Fruit fly (Drosophila melanogaster) whole organism, prepupa: ENCODE measurements around the gene Oatp33Ea.

Experiments
- Blimp-1 ChIP-seq: fragments of 200-800 bp; sonication (Bioruptor generic); optimal IDR thresholded peaks from 3 replicates; lab custom pipeline; 2017; ENCODE audit warnings: missing biosample characterization, missing genetic modification characterization, mild to moderate bottlenecking, moderate library complexity, missing genetic modification reagents
- CG10631 ChIP-seq: fragments of 200-800 bp; sonication (Bioruptor generic); optimal IDR thresholded peaks from 2 replicates; lab custom pipeline; 2016; ENCODE audit warnings: missing biosample characterization, missing genetic modification characterization
- CG10669 ChIP-seq: fragments of 200-800 bp; sonication (Bioruptor generic); optimal IDR thresholded peaks from 3 replicates; lab custom pipeline; 2018; ENCODE audit warnings: missing biosample characterization, mild to moderate bottlenecking, missing genetic modification characterization, moderate library complexity
- CG11294 ChIP-seq: fragments of 200-800 bp; sonication (Bioruptor generic); IDR thresholded peaks from 2 replicates; pipeline ENCODE4 v1.3.6; 2022; ENCODE audit warnings: missing biosample characterization, missing genetic modification characterization
- CG11762 ChIP-seq: fragments of 200-800 bp; sonication (Bioruptor generic); optimal IDR thresholded peaks from 3 replicates; lab custom pipeline; 2016; ENCODE audit warnings: missing biosample characterization, missing genetic modification characterization; ENCODE audit not compliant: insufficient read depth
- CG15336 ChIP-seq: fragments of 200-800 bp; sonication (Bioruptor generic); IDR thresholded peaks from 2 replicates; pipeline ENCODE4 v1.3.6; 2022; ENCODE audit warnings: missing biosample characterization, missing genetic modification characterization
- CG16779 ChIP-seq: fragments of 200-800 bp; sonication (Bioruptor generic); optimal IDR thresholded peaks from 3 replicates; lab custom pipeline; 2017; ENCODE audit warnings: missing biosample characterization, mild to moderate bottlenecking, missing genetic modification characterization
- CG3032 ChIP-seq: fragments of 200-800 bp; optimal IDR thresholded peaks from 2 replicates; lab custom pipeline; 2019; ENCODE audit warnings: missing biosample characterization, mild to moderate bottlenecking, missing genetic modification characterization, moderate library complexity
- CG31627 ChIP-seq: fragments of 200-800 bp; sonication (Bioruptor generic); optimal IDR thresholded peaks from 3 replicates; lab custom pipeline; 2016; ENCODE audit warnings: missing biosample characterization, missing genetic modification characterization
- CG32006 ChIP-seq: fragments of 200-800 bp; sonication (Bioruptor generic); optimal IDR thresholded peaks from 3 replicates; lab custom pipeline; 2017; ENCODE audit warnings: missing biosample characterization, mild to moderate bottlenecking, missing genetic modification characterization
- CG34406 ChIP-seq: fragments of 200-800 bp; sonication (Bioruptor generic); optimal IDR thresholded peaks from 3 replicates; lab custom pipeline; 2016; ENCODE audit warnings: missing biosample characterization, missing genetic modification characterization
- CG3919 ChIP-seq: fragments of 200-800 bp; sonication (Bioruptor generic); optimal IDR thresholded peaks from 3 replicates; lab custom pipeline; 2016; ENCODE audit warnings: missing biosample characterization, missing genetic modification characterization
- CG4318 ChIP-seq: fragments of 200-800 bp; sonication (Bioruptor generic); optimal IDR thresholded peaks from 3 replicates; lab custom pipeline; 2017; ENCODE audit warnings: missing biosample characterization, mild to moderate bottlenecking, missing genetic modification characterization
- CG6163 ChIP-seq: fragments of 200-800 bp; sonication (Bioruptor generic); IDR thresholded peaks from 3 replicates; pipeline ENCODE4 v1.3.6; 2022; ENCODE audit warnings: missing biosample characterization, missing genetic modification characterization
- CG6276 ChIP-seq: fragments of 200-800 bp; sonication (Bioruptor generic); optimal IDR thresholded peaks from 2 replicates; lab custom pipeline; 2017; ENCODE audit warnings: missing biosample characterization, mild to moderate bottlenecking, missing genetic modification characterization
- CG6792 ChIP-seq: fragments of 200-800 bp; sonication (Bioruptor generic); optimal IDR thresholded peaks from 3 replicates; lab custom pipeline; 2016; ENCODE audit warnings: missing biosample characterization, missing genetic modification characterization
- CG6808 ChIP-seq: fragments of 200-800 bp; sonication (Bioruptor generic); optimal IDR thresholded peaks from 3 replicates; lab custom pipeline; 2017; ENCODE audit warnings: missing biosample characterization, missing genetic modification characterization, mild to moderate bottlenecking, moderate library complexity, missing genetic modification reagents
- CG6854 ChIP-seq: fragments of 200-800 bp; sonication (Bioruptor generic); optimal IDR thresholded peaks from 2 replicates; lab custom pipeline; 2017; ENCODE audit warnings: missing biosample characterization, mild to moderate bottlenecking, missing genetic modification characterization
- CG8119 ChIP-seq: fragments of 200-800 bp; sonication (Bioruptor generic); IDR thresholded peaks from 3 replicates; pipeline ENCODE4 v1.3.6; 2022; ENCODE audit warnings: missing biosample characterization, missing genetic modification characterization
- CG8319 ChIP-seq: fragments of 200-800 bp; sonication (Bioruptor generic); optimal IDR thresholded peaks from 3 replicates; lab custom pipeline; 2016; ENCODE audit warnings: missing biosample characterization, missing genetic modification characterization
- CG8632 ChIP-seq: fragments of 200-800 bp; sonication (Bioruptor generic); optimal IDR thresholded peaks from 3 replicates; lab custom pipeline; 2016; ENCODE audit warnings: missing biosample characterization, missing genetic modification characterization
- CG9139 ChIP-seq: fragments of 200-800 bp; sonication (Bioruptor generic); optimal IDR thresholded peaks from 3 replicates; lab custom pipeline; 2017; ENCODE audit warnings: missing biosample characterization, mild to moderate bottlenecking, missing genetic modification characterization
- Eip75B ChIP-seq: fragments of 200-800 bp; sonication (Bioruptor generic); optimal IDR thresholded peaks from 3 replicates; lab custom pipeline; 2016; ENCODE audit warnings: missing biosample characterization, missing genetic modification characterization
- Eip78C ChIP-seq: fragments of 200-800 bp; sonication (Bioruptor generic); peaks from one replicate; lab custom pipeline; 2016; ENCODE audit warnings: missing biosample characterization, missing genetic modification characterization
- Eip93F ChIP-seq: fragments of 200-800 bp; sonication (Bioruptor generic); optimal IDR thresholded peaks from 2 replicates; lab custom pipeline; 2016; ENCODE audit warnings: missing biosample characterization, mild to moderate bottlenecking, missing genetic modification characterization
- Ets21C ChIP-seq: fragments of 200-800 bp; sonication (Bioruptor generic); optimal IDR thresholded peaks from 3 replicates; lab custom pipeline; 2016; ENCODE audit warnings: missing biosample characterization, missing genetic modification characterization
- Ets96B ChIP-seq: fragments of 200-800 bp; optimal IDR thresholded peaks from 2 replicates; lab custom pipeline; 2019; ENCODE audit warnings: missing biosample characterization, mild to moderate bottlenecking, missing genetic modification characterization, moderate library complexity
- Gug ChIP-seq: fragments of 200-800 bp; sonication (Bioruptor generic); IDR thresholded peaks from 2 replicates; pipeline ENCODE4 v1.3.6; 2022; ENCODE audit warnings: missing biosample characterization, missing genetic modification characterization
- Hr38 ChIP-seq: sonication (Bioruptor generic); optimal IDR thresholded peaks from 2 replicates; lab custom pipeline; 2016; ENCODE audit warnings: missing biosample characterization, missing genetic modification characterization
- Hr39 ChIP-seq: fragments of 200-800 bp; sonication (Bioruptor generic); optimal IDR thresholded peaks from 2 replicates; lab custom pipeline; 2016; ENCODE audit warnings: missing biosample characterization, missing genetic modification characterization
- Hr4 ChIP-seq: fragments of 200-800 bp; sonication (Bioruptor generic); optimal IDR thresholded peaks from 3 replicates; lab custom pipeline; 2016; ENCODE audit warnings: missing biosample characterization, missing genetic modification characterization
- Lpt ChIP-seq: fragments of 200-800 bp; sonication (Bioruptor generic); optimal IDR thresholded peaks from 3 replicates; lab custom pipeline; 2016; ENCODE audit warnings: missing biosample characterization, missing genetic modification characterization
- Met ChIP-seq: fragments of 200-800 bp; sonication (Bioruptor generic); optimal IDR thresholded peaks from 3 replicates; lab custom pipeline; 2016; ENCODE audit warnings: missing biosample characterization, missing genetic modification characterization
- Smox ChIP-seq: fragments of 200-800 bp; sonication (Bioruptor generic); optimal IDR thresholded peaks from 3 replicates; lab custom pipeline; 2016; ENCODE audit warnings: missing biosample characterization, missing genetic modification characterization
- Sox102F ChIP-seq: fragments of 200-800 bp; sonication (Bioruptor generic); optimal IDR thresholded peaks from 2 replicates; lab custom pipeline; 2016; ENCODE audit warnings: missing biosample characterization, mild to moderate bottlenecking, missing genetic modification characterization
- Sox14 ChIP-seq: fragments of 200-800 bp; sonication (Bioruptor generic); optimal IDR thresholded peaks from 3 replicates; lab custom pipeline; 2016; ENCODE audit warnings: missing biosample characterization, missing genetic modification characterization
- Sox15 ChIP-seq: fragments of 200-800 bp; sonication (Bioruptor generic); optimal IDR thresholded peaks from 3 replicates; lab custom pipeline; 2016; ENCODE audit warnings: missing biosample characterization, missing genetic modification characterization
- acj6 ChIP-seq: fragments of 200-800 bp; sonication (Bioruptor generic); optimal IDR thresholded peaks from 3 replicates; lab custom pipeline; 2016; ENCODE audit warnings: missing biosample characterization, missing genetic modification characterization
- cyc ChIP-seq: fragments of 200-800 bp; sonication (Bioruptor generic); optimal IDR thresholded peaks from 3 replicates; lab custom pipeline; 2016; ENCODE audit warnings: missing biosample characterization, missing genetic modification characterization
- dac ChIP-seq: fragments of 200-800 bp; sonication (Bioruptor generic); optimal IDR thresholded peaks from 2 replicates; lab custom pipeline; 2017; ENCODE audit warnings: missing biosample characterization, mild to moderate bottlenecking, missing genetic modification characterization
- dsx ChIP-seq: fragments of 200-800 bp; optimal IDR thresholded peaks from 3 replicates; lab custom pipeline; 2019; ENCODE audit warnings: missing biosample characterization, mild to moderate bottlenecking, missing genetic modification characterization, moderate library complexity; ENCODE audit not compliant: poor library complexity, severe bottlenecking
- eg ChIP-seq: fragments of 200-800 bp; sonication (Bioruptor generic); IDR thresholded peaks from 3 replicates; pipeline ENCODE4 v1.3.6; 2022; ENCODE audit warnings: missing biosample characterization, missing genetic modification characterization
- esn ChIP-seq: fragments of 200-800 bp; sonication (Bioruptor generic); optimal IDR thresholded peaks from 2 replicates; lab custom pipeline; 2016; ENCODE audit warnings: missing biosample characterization, mild to moderate bottlenecking, missing genetic modification characterization, moderate library complexity
- fd59A ChIP-seq: fragments of 200-800 bp; sonication (Bioruptor generic); optimal IDR thresholded peaks from 2 replicates; lab custom pipeline; 2017; ENCODE audit warnings: missing biosample characterization, mild to moderate bottlenecking, missing genetic modification characterization, missing genetic modification reagents
- fkh ChIP-seq: fragments of 200-800 bp; sonication (Bioruptor generic); optimal IDR thresholded peaks from 3 replicates; lab custom pipeline; 2017; ENCODE audit warnings: missing biosample characterization, mild to moderate bottlenecking, missing genetic modification characterization, moderate library complexity
- lz ChIP-seq: fragments of 200-800 bp; sonication (Bioruptor generic); optimal IDR thresholded peaks from 3 replicates; lab custom pipeline; 2016; ENCODE audit warnings: missing biosample characterization, missing genetic modification characterization
- net ChIP-seq: fragments of 200-800 bp; sonication (Bioruptor generic); optimal IDR thresholded peaks from 3 replicates; lab custom pipeline; 2016; ENCODE audit warnings: missing biosample characterization, missing genetic modification characterization
- pdm3 ChIP-seq: fragments of 200-800 bp; sonication (Bioruptor generic); optimal IDR thresholded peaks from 3 replicates; lab custom pipeline; 2016; ENCODE audit warnings: missing biosample characterization, missing genetic modification characterization
- salr ChIP-seq, 2 experiments: fragments of 200-800 bp; sonication (Bioruptor generic); optimal IDR thresholded peaks; 3 replicates each; lab custom pipeline; 2016 to 2018; ENCODE audit warnings: missing biosample characterization in 2 of 2, missing genetic modification characterization in 2 of 2, mild to moderate bottlenecking in 1 of 2
- topi ChIP-seq: fragments of 200-800 bp; sonication (Bioruptor generic); optimal IDR thresholded peaks from 3 replicates; lab custom pipeline; 2016; ENCODE audit warnings: missing biosample characterization, missing genetic modification characterization
- vri ChIP-seq: fragments of 200-800 bp; sonication (Bioruptor generic); optimal IDR thresholded peaks from 3 replicates; lab custom pipeline; 2016; ENCODE audit warnings: missing biosample characterization, mild to moderate bottlenecking, missing genetic modification characterization

The Oatp33Ea gene

dm6 chr2L:12427487-12428101 is 18.1 kb downstream of the Oatp33Ea start, which contains the start of the genes CG5446 and Trm1:
TSS of gene CG5446 (minus strand) at chr2L:12427709.
TSS of gene Trm1 (plus strand) at chr2L:12428028.
- TF ChIP-seq CG9139 (peak; percentile 40), CG10631 (GFP tag; lab: Kevin White, UChicago) (peak; percentile 82), eg (GFP tag; lab: Robert Waterston, UW) (peak; percentile 23; the same call in 1 of the 3 replicates), CG6854 (GFP tag; lab: Kevin White, UChicago) (peak; percentile 25), CG8319 (GFP tag; lab: Kevin White, UChicago) (peak; percentile 4), Sox102F (peak; percentile 48), CG3919 (GFP tag; lab: Kevin White, UChicago) (peak; percentile 62), topi (peak; percentile 17), CG16779 (tag; lab: Kevin White, UChicago) (peak; percentile 45), dac (GFP tag; lab: Kevin White, UChicago) (peak; percentile 28), CG6808 (GFP tag; lab: Kevin White, UChicago) (peak; percentile 33), Gug (GFP tag; lab: Robert Waterston, UW) (no peak), CG31627 (peak; percentile 22), Sox15 (GFP tag; lab: Kevin White, UChicago) (peak; percentile 8), CG6163 (GFP tag; lab: Robert Waterston, UW) (0 out of 3 replicates have a peak, but pooled peaks have one; percentile 27), CG11294 (GFP tag; lab: Robert Waterston, UW) (no peak; the same call in 1 of the 2 replicates), CG8632 (peak; percentile 68), Hr39 (no peak), fd59A (no peak), dsx (peak; percentile 68), CG10669 (peak; percentile 33), Blimp-1 (peak; percentile 27), CG15336 (peak; percentile 21; the same call in 1 of the 2 replicates), cyc (GFP tag; lab: Kevin White, UChicago) (peak; percentile 26), CG34406 (GFP tag; lab: Kevin White, UChicago) (peak; percentile 75), esn (GFP tag; lab: Kevin White, UChicago) (peak; percentile 66), salr (GFP tag; optimal IDR thresholded peaks at IDR 0.05; lab: Kevin White, UChicago) (peak in 1 of 2 experiments; percentile 79), Sox14 (GFP tag; lab: Kevin White, UChicago) (peak; percentile 18), Lpt (peak; percentile 30), CG11762 (GFP tag; lab: Kevin White, UChicago) (no peak), lz (GFP tag; lab: Kevin White, UChicago) (peak; percentile 26), Ets96B (tag; lab: Kevin White, UChicago) (peak; percentile 74), Ets21C (GFP tag; lab: Kevin White, UChicago) (no peak), CG32006 (GFP tag; lab: Kevin White, UChicago) (peak; percentile 68), Eip93F (GFP tag; lab: Kevin White, UChicago) (peak; percentile 18), Eip78C (GFP tag; lab: Kevin White, UChicago) (peak; percentile 83), CG4318 (no peak), vri (GFP tag; lab: Kevin White, UChicago) (peak; percentile 40), pdm3 (GFP tag; lab: Kevin White, UChicago) (peak; percentile 43), Hr38 (GFP tag; lab: Kevin White, UChicago) (no peak), CG8119 (GFP tag; lab: Robert Waterston, UW) (peak; percentile 42; the same call in 1 of the 3 replicates), fkh (GFP tag; lab: Kevin White, UChicago) (no peak), CG6276 (GFP tag; lab: Kevin White, UChicago) (no peak), Eip75B (GFP tag; lab: Kevin White, UChicago) (peak; percentile 33), Met (GFP tag; lab: Kevin White, UChicago) (peak; percentile 63), net (GFP tag; lab: Kevin White, UChicago) (peak; percentile 43), CG6792 (GFP tag; lab: Kevin White, UChicago) (peak; percentile 60), acj6 (GFP tag; lab: Kevin White, UChicago) (peak; percentile 52), CG3032 (tag; lab: Kevin White, UChicago) (peak; percentile 70), Smox (GFP tag; lab: Kevin White, UChicago) (peak; percentile 23), Hr4 (peak; percentile 61)
